Worm (Caenorhabditis elegans) whole organism, L4/young adult: Measurements from ENCODE around the gene srbc-22.

Experiments
- W03F9.2 ChIP-seq: fragments of 150-350 bp; optimal IDR thresholded peaks from 2 replicates; lab custom pipeline; 2014; ENCODE audit warnings: missing biosample characterization, missing genetic modification characterization
- dao-5 ChIP-seq: sonication (generic microtip); optimal IDR thresholded peaks from 2 replicates; lab custom pipeline; 2016; ENCODE audit warnings: missing genotype, missing genetic modification characterization, moderate library complexity, missing compliant biosample characterization
- him-1 ChIP-seq: sonication (generic microtip); optimal IDR thresholded peaks from 2 replicates; lab custom pipeline; 2016; ENCODE audit warnings: missing genotype, missing genetic modification reagents, missing genetic modification characterization, missing compliant biosample characterization

The srbc-22 gene

DNA sequence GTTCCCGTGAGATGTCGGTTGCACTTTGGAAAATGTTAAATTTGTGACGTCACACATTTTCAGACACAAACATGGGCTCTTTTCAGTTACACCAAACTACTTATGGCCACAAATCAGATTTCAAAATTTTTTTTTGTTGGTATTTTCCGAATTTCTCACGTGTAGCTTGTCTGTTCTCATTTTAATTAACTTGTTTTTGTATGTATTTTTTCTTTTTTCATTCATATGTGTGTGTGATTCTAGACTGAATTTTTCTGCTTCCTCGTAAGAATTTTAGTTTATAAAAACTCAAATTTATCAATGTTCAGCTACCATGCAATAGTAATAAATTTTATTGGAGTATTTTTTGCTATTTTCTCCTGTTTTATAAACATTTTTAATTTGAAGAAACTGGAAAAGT is at the start of gene srbc-22:
srbc-22 (plus strand) TSS at position 301 of the 400 bp plus-strand sequence.
- TF ChIP-seq dao-5 (tag; lab: Kevin White, UChicago): no peak
- TF ChIP-seq W03F9.2: no peak
- no peak for TF ChIP-seq him-1 (tag; lab: Kevin White, UChicago)

ce11 chrV:2109295-2109694 is 47.6 kb upstream of the srbc-22 start, which contains the start of gene ckb-4:
ckb-4 (minus strand) TSS chrV:2109434.
- no peak for TF ChIP-seq dao-5 (tag; lab: Kevin White, UChicago)
- no peak for TF ChIP-seq W03F9.2
- no peak for TF ChIP-seq him-1 (tag; lab: Kevin White, UChicago)

- TF ChIP-seq dao-5 (tag; lab: Kevin White, UChicago): no peak
- TF ChIP-seq him-1 (tag; lab: Kevin White, UChicago): no peak
- no peak for TF ChIP-seq W03F9.2
Observed at ce11 chrV:2110368-2110767, 46.6 kb upstream of the srbc-22 start, which contains the start of gene F22F7.3. F22F7.3 (plus strand) TSS chrV:2110668.

DNA sequence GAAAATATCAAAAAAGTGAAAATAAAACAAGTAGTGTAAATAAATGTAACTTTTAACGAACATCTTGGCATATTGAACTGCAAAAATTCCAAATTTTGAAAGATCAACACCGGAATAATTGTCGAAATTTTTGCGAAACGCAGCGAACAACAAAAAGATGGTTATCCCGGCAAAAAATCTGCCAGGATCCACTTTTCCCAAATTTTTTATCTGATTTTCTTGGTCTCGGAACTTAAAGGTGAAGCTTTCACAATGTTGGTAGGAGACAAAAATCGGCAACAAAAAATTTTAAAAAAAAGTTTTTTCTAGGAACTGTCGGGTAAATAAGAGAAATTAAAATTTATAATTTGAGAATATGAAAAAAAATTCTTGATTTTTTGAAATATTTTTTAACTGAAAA is 38.4 kb upstream of the srbc-22 start, which contains the start of gene bgnt-1.2:
bgnt-1.2 (minus strand) TSS at position 101 of the 400 bp plus-strand sequence.
- no peak for TF ChIP-seq him-1 (tag; lab: Kevin White, UChicago)
- TF ChIP-seq dao-5 (tag; lab: Kevin White, UChicago): no peak
- no peak for TF ChIP-seq W03F9.2

- TF ChIP-seq dao-5 (tag; lab: Kevin White, UChicago) (no peak), him-1 (tag; lab: Kevin White, UChicago) (no peak), W03F9.2 (no peak)
Observed at ce11 chrV:2119529-2119928, 37.4 kb upstream of the srbc-22 start, which contains the start of gene F22F7.11. F22F7.11 (plus strand) TSS chrV:2119829.

DNA sequence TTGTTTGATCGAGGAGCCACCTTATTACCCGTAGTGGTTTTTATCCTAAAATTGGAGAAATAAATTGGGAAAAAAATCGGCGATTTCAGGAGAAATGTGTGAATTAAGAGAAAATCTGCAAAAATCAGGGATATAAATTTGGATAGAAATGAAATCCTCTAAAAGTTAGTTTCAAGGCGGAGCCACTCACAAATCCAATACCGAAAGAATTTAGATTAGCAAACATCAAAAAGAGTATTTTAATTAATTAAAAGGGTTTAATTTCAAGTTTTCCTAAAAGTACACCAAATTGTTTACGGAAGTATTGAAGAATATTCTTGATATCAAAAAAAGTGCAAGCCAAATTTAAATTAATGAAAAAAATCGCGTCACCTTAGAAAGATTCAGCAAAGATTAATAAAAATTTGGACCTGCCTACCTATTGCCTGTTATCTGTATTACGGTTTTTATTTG is 35.0 kb upstream of the srbc-22 start, which contains the start of gene F22F7.8:
F22F7.8 (minus strand) TSS at position 51 of the 453 bp plus-strand sequence.
- TF ChIP-seq W03F9.2 (no peak), dao-5 (tag; lab: Kevin White, UChicago) (no peak), him-1 (tag; lab: Kevin White, UChicago) (no peak)

DNA sequence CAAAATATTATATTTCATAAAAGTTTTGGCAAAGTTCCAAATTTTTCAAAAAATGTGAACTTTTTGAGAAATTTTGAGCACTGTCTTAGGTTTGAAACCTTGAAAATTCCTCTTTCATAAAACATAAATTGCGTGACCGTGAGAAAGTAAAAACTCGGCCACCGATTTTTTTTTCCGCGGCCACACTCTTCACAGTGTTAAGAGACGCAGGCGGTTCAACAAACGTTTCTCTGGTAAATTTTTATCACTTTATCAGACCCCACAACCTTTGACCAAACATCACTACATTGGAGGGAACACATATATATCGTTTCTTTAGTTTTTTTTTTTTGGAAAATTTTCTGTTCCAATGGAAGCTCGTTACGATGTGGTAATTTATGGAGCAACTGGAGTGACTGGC is 34.4 kb upstream of the srbc-22 start, which contains the start of gene F22F7.2:
F22F7.2 (plus strand) TSS at position 266 of the 400 bp plus-strand sequence.
- no peak for TF ChIP-seq him-1 (tag; lab: Kevin White, UChicago)
- no peak for TF ChIP-seq W03F9.2
- no peak for TF ChIP-seq dao-5 (tag; lab: Kevin White, UChicago)

DNA sequence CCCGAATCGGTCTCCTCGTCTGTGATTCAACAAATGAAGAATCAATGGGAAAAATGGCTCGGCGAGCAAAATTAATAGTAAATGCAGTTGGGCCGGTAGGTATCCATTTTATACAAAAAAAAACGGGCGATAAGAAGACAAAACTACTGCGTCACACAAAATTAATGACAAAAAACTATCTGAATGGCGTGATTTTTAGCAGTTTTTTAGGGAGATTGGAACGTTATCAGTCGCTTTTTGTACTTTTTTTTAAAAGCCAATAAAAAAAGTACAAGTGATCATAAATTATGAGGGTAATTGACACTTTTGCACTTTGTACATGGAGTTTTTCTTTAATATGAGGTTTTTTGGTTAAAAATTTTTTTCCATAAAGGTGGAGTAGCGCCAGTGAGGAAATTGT is 33.8 kb upstream of the srbc-22 start:
- TF ChIP-seq W03F9.2 (no peak), him-1 (tag; lab: Kevin White, UChicago) (no peak), dao-5 (tag; lab: Kevin White, UChicago) (no peak)

- TF ChIP-seq W03F9.2 (no peak), dao-5 (tag; lab: Kevin White, UChicago) (no peak), him-1 (tag; lab: Kevin White, UChicago) (no peak)
Observed at ce11 chrV:2126554-2126953, 30.4 kb upstream of the srbc-22 start.

ce11 chrV:2126996-2127585 is 29.8 kb upstream of the srbc-22 start, which contains the start of gene ldp-1:
ldp-1 (plus strand) TSS chrV:2127535.
- TF ChIP-seq W03F9.2 (peak; percentile 63), dao-5 (tag; lab: Kevin White, UChicago) (no peak), him-1 (tag; lab: Kevin White, UChicago) (peak; percentile 75)

DNA sequence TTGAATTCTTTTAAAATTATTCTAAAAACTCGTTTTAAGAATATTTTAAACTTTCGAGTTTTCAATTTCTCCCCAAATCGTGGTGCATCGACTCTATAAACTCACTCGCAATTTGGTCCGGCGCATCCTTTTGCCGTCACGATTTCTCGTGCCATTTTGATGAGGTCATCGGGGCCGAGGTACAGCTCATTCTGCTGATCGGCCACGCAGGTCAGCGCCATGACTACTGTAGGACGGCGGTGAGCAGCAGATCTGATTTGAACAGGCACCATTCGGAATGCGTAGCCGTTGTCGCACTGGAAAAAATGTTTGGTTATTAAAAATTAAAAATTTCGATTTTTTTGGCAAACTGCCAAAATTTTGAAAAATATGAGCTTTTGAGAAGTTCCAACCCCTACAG is 24.3 kb upstream of the srbc-22 start:
- no peak for TF ChIP-seq dao-5 (tag; lab: Kevin White, UChicago)
- TF ChIP-seq W03F9.2: no peak
- TF ChIP-seq him-1 (tag; lab: Kevin White, UChicago): no peak

DNA sequence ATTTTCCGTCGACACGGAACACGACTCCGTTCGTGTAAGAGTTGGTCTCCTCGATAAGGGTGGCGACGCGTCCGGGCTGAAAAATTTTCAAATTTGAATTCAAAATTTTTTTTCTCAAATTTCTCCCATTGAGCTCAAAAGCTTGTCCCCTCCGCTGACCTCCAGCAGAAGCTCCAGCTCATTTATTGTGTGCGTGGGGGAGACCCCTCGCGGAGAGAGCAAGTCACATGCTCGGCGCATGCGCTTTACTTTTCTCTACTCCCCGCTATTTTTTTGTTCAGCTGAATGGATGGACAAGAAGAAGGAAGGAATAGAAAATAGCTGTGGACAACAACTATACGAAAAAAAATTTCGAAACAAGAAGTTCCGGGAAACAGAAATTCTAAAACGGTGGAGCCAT is 23.4 kb upstream of the srbc-22 start:
- no peak for TF ChIP-seq W03F9.2
- TF ChIP-seq him-1 (tag; lab: Kevin White, UChicago): peak; percentile 86
- TF ChIP-seq dao-5 (tag; lab: Kevin White, UChicago): no peak

- TF ChIP-seq dao-5 (tag; lab: Kevin White, UChicago) (no peak), him-1 (tag; lab: Kevin White, UChicago) (no peak), W03F9.2 (no peak)
Observed at ce11 chrV:2134340-2134739, 22.6 kb upstream of the srbc-22 start.

ce11 chrV:2135323-2135722 is 21.6 kb upstream of the srbc-22 start:
- no peak for TF ChIP-seq dao-5 (tag; lab: Kevin White, UChicago)
- TF ChIP-seq W03F9.2: no peak
- TF ChIP-seq him-1 (tag; lab: Kevin White, UChicago): peak; percentile 42
